Fruit fly (Drosophila melanogaster) whole organism, embryonic: ENCODE results near the gene CG10300.

Experiments
- CG10147 ChIP-seq: fragments of 200-800 bp; sonication (Bioruptor generic); optimal IDR thresholded peaks from 2 replicates; lab custom pipeline; 2019; ENCODE audit warnings: missing biosample characterization, mild to moderate bottlenecking, missing genetic modification characterization, moderate library complexity
- CG10321 ChIP-seq: fragments of 200-800 bp; sonication (Bioruptor generic); IDR thresholded peaks from 2 replicates; pipeline ENCODE4 v1.3.6; 2022; ENCODE audit warnings: missing biosample characterization, missing genetic modification characterization
- CG10959 ChIP-seq: fragments of 200-800 bp; sonication (Bioruptor generic); IDR thresholded peaks from 2 replicates; pipeline ENCODE4 v1.3.6; 2022; ENCODE audit warnings: missing biosample characterization, missing genetic modification characterization
- CG11456 ChIP-seq: fragments of 200-800 bp; sonication (Bioruptor generic); IDR thresholded peaks from 3 replicates; pipeline ENCODE4 v1.3.6; 2022; ENCODE audit warnings: missing biosample characterization, missing genetic modification characterization
- CG13424 ChIP-seq: fragments of 200-800 bp; sonication (Bioruptor generic); optimal IDR thresholded peaks from 2 replicates; lab custom pipeline; 2019; ENCODE audit warnings: missing biosample characterization, mild to moderate bottlenecking, missing genetic modification characterization, moderate library complexity
- CG14441 ChIP-seq: fragments of 200-800 bp; sonication (Bioruptor generic); IDR thresholded peaks from 2 replicates; pipeline ENCODE4 v1.3.6; 2022; ENCODE audit warnings: missing biosample characterization, missing genetic modification characterization
- CG15601 ChIP-seq: fragments of 200-800 bp; sonication (Bioruptor generic); optimal IDR thresholded peaks from 3 replicates; lab custom pipeline; 2019; ENCODE audit warnings: missing biosample characterization, mild to moderate bottlenecking, missing genetic modification characterization, moderate library complexity
- CG1602 ChIP-seq: fragments of 200-800 bp; sonication (Bioruptor generic); optimal IDR thresholded peaks from 3 replicates; lab custom pipeline; 2016; ENCODE audit warnings: missing biosample characterization, missing genetic modification characterization
- CG1603 ChIP-seq: fragments of 200-800 bp; sonication (Bioruptor generic); optimal IDR thresholded peaks from 2 replicates; lab custom pipeline; 2019; ENCODE audit warnings: missing biosample characterization, mild to moderate bottlenecking, missing genetic modification characterization, moderate library complexity
- CG16863 ChIP-seq: fragments of 200-800 bp; sonication (Bioruptor generic); optimal IDR thresholded peaks from 3 replicates; lab custom pipeline; 2016; ENCODE audit warnings: missing biosample characterization, missing genetic modification characterization
- CG17328 ChIP-seq: fragments of 200-800 bp; sonication (Bioruptor generic); IDR thresholded peaks from 2 replicates; pipeline ENCODE4 v1.3.6; 2022; ENCODE audit warnings: missing biosample characterization, missing genetic modification characterization
- CG18599 ChIP-seq: fragments of 200-800 bp; sonication (Bioruptor generic); optimal IDR thresholded peaks from 3 replicates; lab custom pipeline; 2017; ENCODE audit warnings: missing biosample characterization, missing genetic modification characterization, mild to moderate bottlenecking, moderate library complexity, missing genetic modification reagents
- CG2120 ChIP-seq: fragments of 200-800 bp; sonication (Bioruptor generic); optimal IDR thresholded peaks from 3 replicates; lab custom pipeline; 2016; ENCODE audit warnings: missing biosample characterization, missing genetic modification characterization
- CG2678 ChIP-seq: fragments of 200-800 bp; sonication (Bioruptor generic); optimal IDR thresholded peaks from 3 replicates; lab custom pipeline; 2019; ENCODE audit warnings: missing biosample characterization, mild to moderate bottlenecking, missing genetic modification characterization, moderate library complexity
- CG2712 ChIP-seq: fragments of 200-800 bp; optimal IDR thresholded peaks from 3 replicates; lab custom pipeline; 2019; ENCODE audit warnings: missing biosample characterization, mild to moderate bottlenecking, missing genetic modification characterization, moderate library complexity
- CG2875 ChIP-seq: fragments of 200-800 bp; sonication (Bioruptor generic); optimal IDR thresholded peaks from 2 replicates; lab custom pipeline; 2017; ENCODE audit warnings: missing biosample characterization, mild to moderate bottlenecking, missing genetic modification characterization, missing genetic modification reagents
- CG3838 ChIP-seq: fragments of 200-800 bp; sonication (Bioruptor generic); optimal IDR thresholded peaks from 3 replicates; lab custom pipeline; 2016; ENCODE audit warnings: missing biosample characterization, missing genetic modification characterization
- CG4707 ChIP-seq: fragments of 200-800 bp; sonication (Bioruptor generic); optimal IDR thresholded peaks from 2 replicates; lab custom pipeline; 2018; ENCODE audit warnings: missing biosample characterization, mild to moderate bottlenecking, missing genetic modification characterization, moderate library complexity
- CG6689 ChIP-seq: fragments of 200-800 bp; sonication (Bioruptor generic); IDR thresholded peaks from 2 replicates; pipeline ENCODE4 v1.3.6; 2022; ENCODE audit warnings: missing biosample characterization, missing genetic modification characterization
- CG7271 ChIP-seq: fragments of 200-800 bp; sonication (Bioruptor generic); optimal IDR thresholded peaks from 2 replicates; lab custom pipeline; 2018; ENCODE audit warnings: missing biosample characterization, mild to moderate bottlenecking, missing genetic modification characterization, moderate library complexity
- CG7357 ChIP-seq: fragments of 200-800 bp; sonication (Bioruptor generic); IDR thresholded peaks from 3 replicates; pipeline ENCODE4 v1.3.6; 2022; ENCODE audit warnings: missing biosample characterization, missing genetic modification characterization
- CG9876 ChIP-seq: fragments of 200-800 bp; sonication (Bioruptor generic); optimal IDR thresholded peaks from 2 replicates; lab custom pipeline; 2016; ENCODE audit warnings: missing biosample characterization, missing genetic modification characterization
- CTCF ChIP-seq: fragments of 200-800 bp; sonication (Bioruptor generic); optimal IDR thresholded peaks from 2 replicates; lab custom pipeline; 2017; ENCODE audit warnings: missing biosample characterization, mild to moderate bottlenecking, missing genetic modification characterization, moderate library complexity
- Dfd ChIP-seq, 2 experiments: fragments of >200 bp; optimal IDR thresholded peaks; 2 replicates each; lab custom pipeline; 2017; ENCODE audit warnings: missing biosample characterization in 2 of 2, missing genetic modification characterization in 2 of 2
- Ets97D ChIP-seq: fragments of 200-800 bp; sonication (Bioruptor generic); optimal IDR thresholded peaks from 3 replicates; lab custom pipeline; 2016; ENCODE audit warnings: missing biosample characterization, missing genetic modification characterization
- Gsc ChIP-seq: fragments of 200-800 bp; sonication (Bioruptor generic); IDR thresholded peaks from 2 replicates; pipeline ENCODE4 v1.3.6; 2022; ENCODE audit warnings: missing biosample characterization, missing genetic modification characterization
- Mad ChIP-seq: fragments of 200-800 bp; sonication (Bioruptor generic); optimal IDR thresholded peaks from 2 replicates; lab custom pipeline; 2016; ENCODE audit warnings: missing biosample characterization, missing genetic modification characterization
- Meics ChIP-seq: fragments of 200-800 bp; sonication (Bioruptor generic); optimal IDR thresholded peaks from 2 replicates; lab custom pipeline; 2017; ENCODE audit warnings: missing biosample characterization, mild to moderate bottlenecking, missing genetic modification characterization
- Optix ChIP-seq: fragments of 200-800 bp; sonication (Bioruptor generic); IDR thresholded peaks from 3 replicates; pipeline ENCODE4 v1.3.6; 2022; ENCODE audit warnings: missing biosample characterization, missing genetic modification characterization
- Xbp1 ChIP-seq: fragments of 200-800 bp; sonication (Bioruptor generic); optimal IDR thresholded peaks from 3 replicates; lab custom pipeline; 2016; ENCODE audit warnings: missing biosample characterization, mild to moderate bottlenecking, missing genetic modification characterization
- ash1 ChIP-seq: fragments of 200-800 bp; sonication (Bioruptor generic); optimal IDR thresholded peaks from 2 replicates; lab custom pipeline; 2018; ENCODE audit warnings: missing biosample characterization, mild to moderate bottlenecking, missing genetic modification characterization
- bab2 ChIP-seq: fragments of 200-800 bp; sonication (Bioruptor generic); optimal IDR thresholded peaks from 2 replicates; lab custom pipeline; 2016; ENCODE audit warnings: missing biosample characterization, missing genetic modification characterization
- br ChIP-seq: fragments of >200 bp; optimal IDR thresholded peaks from 2 replicates; lab custom pipeline; 2017
- cato ChIP-seq: fragments of 200-800 bp; sonication (Bioruptor generic); optimal IDR thresholded peaks from 2 replicates; lab custom pipeline; 2016; ENCODE audit warnings: missing biosample characterization, missing genetic modification characterization, borderline replicate concordance
- chinmo ChIP-seq: fragments of 200-800 bp; sonication (Bioruptor generic); IDR thresholded peaks from 4 replicates; pipeline ENCODE4 v1.3.6; 2022; ENCODE audit warnings: missing biosample characterization, missing genetic modification characterization; ENCODE audit not compliant: partially characterized antibody
- corto ChIP-seq: fragments of 200-800 bp; sonication (Bioruptor generic); optimal IDR thresholded peaks from 2 replicates; lab custom pipeline; 2016; ENCODE audit warnings: missing biosample characterization, mild to moderate bottlenecking, missing genetic modification characterization, moderate library complexity
- crp ChIP-seq, 2 experiments: fragments of 200-800 bp; sonication (Bioruptor generic); optimal IDR thresholded peaks; 2 replicates in 1 of 2; 3 replicates in 1 of 2; lab custom pipeline; 2017; ENCODE audit warnings: missing biosample characterization in 2 of 2, missing genetic modification characterization in 2 of 2, mild to moderate bottlenecking in 1 of 2, moderate library complexity in 1 of 2
- da ChIP-seq: fragments of 200-800 bp; sonication (Bioruptor generic); optimal IDR thresholded peaks from 2 replicates; lab custom pipeline; 2016; ENCODE audit warnings: missing biosample characterization, missing genetic modification characterization
- fd3F ChIP-seq: fragments of 200-800 bp; sonication (Bioruptor generic); optimal IDR thresholded peaks from 2 replicates; lab custom pipeline; 2018; ENCODE audit warnings: missing biosample characterization, mild to moderate bottlenecking, missing genetic modification characterization, moderate library complexity
- gsb ChIP-seq: fragments of 200-800 bp; sonication (Bioruptor generic); IDR thresholded peaks from 2 replicates; pipeline ENCODE4 v1.3.6; 2022; ENCODE audit warnings: missing biosample characterization, missing genetic modification characterization
- kay ChIP-seq: fragments of 200-800 bp; sonication (Bioruptor generic); optimal IDR thresholded peaks from 2 replicates; lab custom pipeline; 2016; ENCODE audit warnings: missing biosample characterization, missing genetic modification characterization
- kni ChIP-seq: fragments of 200-800 bp; sonication (Bioruptor generic); optimal IDR thresholded peaks from 3 replicates; lab custom pipeline; 2017; ENCODE audit warnings: mild to moderate bottlenecking, missing biosample characterization, missing genetic modification reagents, missing genetic modification characterization
- odd ChIP-seq: fragments of 200-800 bp; sonication (Bioruptor generic); optimal IDR thresholded peaks from 2 replicates; lab custom pipeline; 2017; ENCODE audit warnings: missing biosample characterization, mild to moderate bottlenecking, missing genetic modification characterization
- phol ChIP-seq: fragments of 200-800 bp; sonication (Bioruptor generic); optimal IDR thresholded peaks from 3 replicates; lab custom pipeline; 2018; ENCODE audit warnings: missing biosample characterization, mild to moderate bottlenecking, missing genetic modification characterization, moderate library complexity
- psq ChIP-seq: fragments of 200-800 bp; sonication (Bioruptor generic); optimal IDR thresholded peaks from 2 replicates; lab custom pipeline; 2017; ENCODE audit warnings: missing biosample characterization, missing genetic modification characterization
- rib ChIP-seq: fragments of 200-800 bp; sonication (Bioruptor generic); IDR thresholded peaks from 2 replicates; pipeline ENCODE4 v1.3.6; 2022; ENCODE audit warnings: missing biosample characterization, missing genetic modification characterization
- row ChIP-seq: fragments of 200-800 bp; sonication (Bioruptor generic); IDR thresholded peaks from 3 replicates; pipeline ENCODE4 v1.3.6; 2022; ENCODE audit warnings: missing biosample characterization, missing genetic modification characterization
- ssp ChIP-seq: fragments of 200-800 bp; sonication (Bioruptor generic); IDR thresholded peaks from 2 replicates; pipeline ENCODE4 v1.3.6; 2022; ENCODE audit warnings: missing biosample characterization, missing genetic modification characterization
- ttk ChIP-seq: fragments of 200-800 bp; sonication (Bioruptor generic); IDR thresholded peaks from 2 replicates; pipeline ENCODE4 v2.1.2; 2022; ENCODE audit warnings: missing biosample characterization, missing genetic modification characterization
- zen2 ChIP-seq: fragments of 200-800 bp; sonication (Bioruptor generic); IDR thresholded peaks from 3 replicates; pipeline ENCODE4 v1.3.6; 2022; ENCODE audit warnings: missing biosample characterization, missing genetic modification characterization; ENCODE audit not compliant: partially characterized antibody

CG10300 gene

DNA sequence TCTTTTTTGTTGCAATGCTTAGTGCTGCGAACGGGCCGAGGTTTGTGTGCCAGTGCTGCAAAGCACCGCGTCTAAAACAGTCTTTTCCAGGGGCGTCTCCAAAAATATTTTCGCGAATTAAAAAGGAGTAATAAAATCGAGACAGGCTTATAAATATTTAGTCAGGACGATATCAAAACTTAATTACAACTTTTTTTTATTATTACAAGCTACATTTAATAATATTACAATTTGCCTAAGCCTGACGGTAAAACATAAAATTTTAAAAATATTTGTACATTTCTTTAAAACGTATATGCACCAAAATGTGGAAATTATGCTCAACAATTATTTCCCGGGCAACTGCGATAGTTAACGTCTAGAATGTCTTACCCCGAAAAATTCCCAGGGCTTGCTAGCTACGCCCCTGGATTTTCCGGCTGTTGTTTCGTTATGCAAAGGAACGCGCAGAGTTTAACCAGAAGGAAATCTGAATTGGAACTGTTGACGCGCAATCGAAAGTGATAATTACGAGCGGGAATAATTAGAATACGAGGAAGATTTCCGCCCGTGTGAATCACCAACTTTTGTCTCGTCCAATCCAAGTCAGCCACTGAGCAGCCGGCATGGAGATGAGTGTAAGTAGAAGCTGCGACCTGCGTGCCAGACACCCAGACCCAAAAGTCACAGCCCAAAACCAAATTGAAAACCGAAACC is 46.7 kb downstream of the CG10300 start, which contains the start of the genes PTPMT1 and Hrd3 (continued):
- TF ChIP-seq crp (GFP tag; optimal IDR thresholded peaks at IDR 0.05; lab: Kevin White, UChicago) (peak; percentile 27 to 77), CTCF (GFP tag; lab: Kevin White, UChicago) (peak; percentile 76), CG4707 (GFP tag; lab: Kevin White, UChicago) (peak; percentile 89), gsb (GFP tag; lab: Robert Waterston, UW) (peak; percentile 94), phol (tag; lab: Kevin White, UChicago) (peak; percentile 99), odd (GFP tag; lab: Kevin White, UChicago) (peak; percentile 99), CG2712 (tag; lab: Kevin White, UChicago) (peak; percentile 99), rib (GFP tag; lab: Robert Waterston, UW) (peak; percentile 91; the same call in 1 of the 2 replicates), ssp (peak; percentile 90), Optix (GFP tag; lab: Robert Waterston, UW) (peak; percentile 91), zen2 (GFP tag; lab: Robert Waterston, UW) (no peak), CG11456 (GFP tag; lab: Robert Waterston, UW) (peak; percentile 95), fd3F (GFP tag; lab: Kevin White, UChicago) (peak; percentile 98), CG2875 (GFP tag; lab: Kevin White, UChicago) (peak; percentile 97), CG9876 (peak; percentile 94), CG18599 (GFP tag; lab: Kevin White, UChicago) (peak; percentile 99), Ets97D (peak; percentile 92), CG7357 (peak; percentile 92), CG3838 (peak; percentile 97), kay (GFP tag; lab: Kevin White, UChicago) (peak; percentile 98), CG10147 (GFP tag; lab: Kevin White, UChicago) (peak; percentile 98), Dfd (GFP tag; optimal IDR thresholded peaks at IDR 0.05; lab: Kevin White, UChicago) (peak in 1 of 2 experiments; percentile 95), chinmo (0 out of 4 replicates have a peak, but pooled peaks have one; percentile 32), cato (GFP tag; lab: Kevin White, UChicago) (peak; percentile 98), CG17328 (peak; percentile 94), Xbp1 (GFP tag; lab: Kevin White, UChicago) (peak; percentile 99), row (peak; percentile 98), ttk (GFP tag; lab: Robert Waterston, UW) (peak; percentile 94), br (lab: Kevin White, UChicago) (no peak), psq (GFP tag; lab: Kevin White, UChicago) (peak; percentile 96), Meics (peak; percentile 99), CG6689 (peak; percentile 98), CG2678 (tag; lab: Kevin White, UChicago) (peak; percentile 99), da (GFP tag; lab: Kevin White, UChicago) (peak; percentile 93), CG13424 (tag; lab: Kevin White, UChicago) (peak; percentile 99), CG10959 (GFP tag; lab: Robert Waterston, UW) (peak; percentile 92), bab2 (GFP tag; lab: Kevin White, UChicago) (peak; percentile 98), CG7271 (tag; lab: Kevin White, UChicago) (peak; percentile 91), CG14441 (GFP tag; lab: Robert Waterston, UW) (peak; percentile 96), CG16863 (GFP tag; lab: Kevin White, UChicago) (peak; percentile 97), CG10321 (GFP tag; lab: Robert Waterston, UW) (peak; percentile 70), ash1 (GFP tag; lab: Kevin White, UChicago) (peak; percentile 71), CG15601 (tag; lab: Kevin White, UChicago) (peak; percentile 97), CG1603 (peak; percentile 79), Gsc (peak; percentile 90), CG1602 (peak; percentile 99), CG2120 (GFP tag; lab: Kevin White, UChicago) (peak; percentile 99), corto (GFP tag; lab: Kevin White, UChicago) (peak; percentile 93), Mad (peak; percentile 98), kni (peak; percentile 97)
